Worm (Caenorhabditis elegans) whole organism, L4 larva: ENCODE results near the gene rpl-36.
A peak's percentile ranks its signal among the peaks of the same experiment; 100 is the strongest.

Source experiments
- Y105C5A.15 ChIP-seq: fragments of 200-800 bp; sonication (Bioruptor generic); IDR thresholded peaks from 2 replicates; pipeline ENCODE4 v1.3.6; 2022; ENCODE audit warnings: missing genetic modification characterization, missing compliant biosample characterization
- lin-1 ChIP-seq: fragments of 200-800 bp; sonication (Bioruptor generic); IDR thresholded peaks from 2 replicates; pipeline ENCODE4 v1.3.6; 2022; ENCODE audit warnings: missing genetic modification reagents, missing genetic modification characterization, missing compliant biosample characterization
- lsy-2 ChIP-seq, 2 experiments: fragments of 150-350 bp in 1 of 2; sonication (generic microtip) in 1 of 2; optimal IDR thresholded peaks; 2 replicates each; lab custom pipeline; 2014 to 2017; ENCODE audit warnings: missing biosample characterization in 2 of 2, missing genetic modification characterization in 2 of 2
- nhr-11 ChIP-seq: fragments of 150-350 bp; optimal IDR thresholded peaks from 2 replicates; lab custom pipeline; 2014; ENCODE audit warnings: missing biosample characterization, missing genetic modification characterization
- nhr-76 ChIP-seq: fragments of 150-350 bp; optimal IDR thresholded peaks from 2 replicates; lab custom pipeline; 2014; ENCODE audit warnings: missing biosample characterization, missing genetic modification characterization
- nhr-77 ChIP-seq: fragments of 150-350 bp; optimal IDR thresholded peaks from 2 replicates; lab custom pipeline; 2014; ENCODE audit warnings: missing biosample characterization, missing genetic modification characterization
- pqm-1 ChIP-seq: sonication (generic microtip); optimal IDR thresholded peaks from 2 replicates; lab custom pipeline; 2017; ENCODE audit warnings: missing biosample characterization, missing genetic modification characterization
- ztf-11 ChIP-seq: fragments of 150-350 bp; optimal IDR thresholded peaks from 2 replicates; lab custom pipeline; 2014; ENCODE audit warnings: missing biosample characterization, missing genetic modification characterization

DNA sequence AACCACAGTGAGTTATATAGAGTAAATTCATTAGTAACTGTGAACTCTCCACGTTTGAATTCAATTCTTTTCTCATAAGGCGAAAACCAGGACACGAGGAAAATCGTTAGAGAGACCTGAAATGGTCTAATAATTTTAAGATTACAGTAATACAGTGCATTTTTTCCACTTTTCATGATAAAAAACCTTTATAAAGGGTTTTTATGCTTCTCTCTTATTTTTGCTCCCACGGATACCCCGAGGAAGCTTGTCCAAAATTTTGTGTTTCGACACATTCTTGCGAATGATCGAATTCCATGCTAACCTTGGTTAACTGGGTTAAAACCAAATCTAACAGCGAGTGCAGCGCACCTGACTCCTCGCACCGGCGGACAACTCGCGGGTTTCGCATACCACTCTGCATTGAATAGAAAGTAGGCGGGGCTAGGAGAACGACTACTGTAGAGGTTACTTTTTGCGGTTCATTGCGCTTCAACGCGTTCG is 39.8 kb upstream of the rpl-36 start:
- no peak for TF ChIP-seq nhr-76 (tag; lab: Kevin White, UChicago)
- peak in 1 of 2 experiments; percentile 56 for TF ChIP-seq lsy-2 (tag; optimal IDR thresholded peaks at IDR 0.05; lab: Kevin White, UChicago)
- TF ChIP-seq pqm-1 (tag; lab: Kevin White, UChicago): no peak
- no peak for TF ChIP-seq nhr-11 (tag; lab: Kevin White, UChicago)
- TF ChIP-seq nhr-77: no peak
- TF ChIP-seq lin-1 (GFP tag; lab: Robert Waterston, UW): no peak
- TF ChIP-seq ztf-11 (tag; lab: Kevin White, UChicago): no peak
- no peak for TF ChIP-seq Y105C5A.15 (GFP tag; lab: Robert Waterston, UW)
